Fruit fly (Drosophila melanogaster): ENCODE data around the gene mEFTs.

DNA sequence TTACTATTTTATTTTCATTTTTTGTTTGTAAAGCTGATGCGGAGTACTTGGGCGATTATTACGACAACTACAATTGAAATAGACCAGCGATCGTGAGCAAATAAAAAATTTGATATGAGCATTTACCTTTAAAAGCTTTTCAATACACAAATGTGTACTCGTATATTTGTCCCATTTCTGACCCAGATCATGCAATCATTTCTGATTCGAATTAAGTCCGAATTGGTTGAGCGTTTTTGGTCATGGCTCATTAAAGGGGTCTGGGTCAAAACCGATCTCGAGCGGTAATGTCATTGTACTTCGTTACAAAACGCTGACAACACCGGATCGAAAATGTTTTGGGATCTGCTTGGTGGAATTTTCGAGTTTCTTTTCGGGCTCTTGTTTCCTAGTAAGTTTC, 14.6 kb downstream of the mEFTs start, which contains the start of gene CG43220:
- no peak for TF ChIP-seq fru (GFP tag; optimal IDR thresholded peaks at IDR 0.05)
- TF ChIP-seq OdsH (GFP tag; optimal IDR thresholded peaks at IDR 0.05): no peak
- no peak for TF ChIP-seq Myc (optimal IDR thresholded peaks at IDR 0.05)
- no peak for TF ChIP-seq lola (GFP tag; optimal IDR thresholded peaks at IDR 0.05)
- TF ChIP-seq Abd-B (GFP tag; optimal IDR thresholded peaks at IDR 0.05): no peak
- TF ChIP-seq foxo (GFP tag; optimal IDR thresholded peaks at IDR 0.05): no peak
- TF ChIP-seq HLH106 (tag; optimal IDR thresholded peaks at IDR 0.05): no peak
- TF ChIP-seq dsf (GFP tag; optimal IDR thresholded peaks at IDR 0.05; ENCODE audit: borderline replicate concordance): no peak
- no peak for TF ChIP-seq Mio (GFP tag; optimal IDR thresholded peaks at IDR 0.05)
- no peak for TF ChIP-seq Hnf4 (GFP tag; optimal IDR thresholded peaks at IDR 0.05)
- no peak for TF ChIP-seq jim (GFP tag; optimal IDR thresholded peaks at IDR 0.05)

Measured in whole organism, wandering third instar larva.